Fruit fly (Drosophila melanogaster) whole organism, embryonic: Measurements from ENCODE around the gene Roc1b.
A peak's percentile ranks its signal among the peaks of the same experiment; 100 is the strongest.

Experiments
- B-H2 ChIP-seq: fragments of 200-800 bp; sonication (Bioruptor generic); optimal IDR thresholded peaks from 2 replicates; lab custom pipeline; 2018; ENCODE audit warnings: missing biosample characterization, mild to moderate bottlenecking, missing genetic modification characterization
- Bdp1 ChIP-seq: fragments of 200-800 bp; sonication (Bioruptor generic); optimal IDR thresholded peaks from 3 replicates; lab custom pipeline; 2016; ENCODE audit warnings: missing biosample characterization, missing genetic modification characterization
- Blimp-1 ChIP-seq: fragments of 200-800 bp; sonication (Bioruptor generic); optimal IDR thresholded peaks from 3 replicates; lab custom pipeline; 2018; ENCODE audit warnings: missing biosample characterization, missing genetic modification characterization, mild to moderate bottlenecking, moderate library complexity, missing genetic modification reagents
- CG10267 ChIP-seq: fragments of 200-800 bp; sonication (Bioruptor generic); optimal IDR thresholded peaks from 2 replicates; lab custom pipeline; 2018; ENCODE audit warnings: missing biosample characterization, mild to moderate bottlenecking, missing genetic modification characterization, moderate library complexity
- CG10462 ChIP-seq: fragments of 200-800 bp; sonication (Bioruptor generic); optimal IDR thresholded peaks from 2 replicates; lab custom pipeline; 2016; ENCODE audit warnings: missing biosample characterization, missing genetic modification characterization
- CG10543 ChIP-seq: fragments of 200-800 bp; sonication (Bioruptor generic); optimal IDR thresholded peaks from 3 replicates; lab custom pipeline; 2017; ENCODE audit warnings: missing biosample characterization, mild to moderate bottlenecking, missing genetic modification characterization, moderate library complexity
- CG11398 ChIP-seq: fragments of 200-800 bp; sonication (Bioruptor generic); optimal IDR thresholded peaks from 2 replicates; lab custom pipeline; 2016; ENCODE audit warnings: missing biosample characterization, missing genetic modification characterization
- CG13775 ChIP-seq: fragments of 200-800 bp; sonication (Bioruptor generic); optimal IDR thresholded peaks from 3 replicates; lab custom pipeline; 2017; ENCODE audit warnings: missing biosample characterization, mild to moderate bottlenecking, missing genetic modification characterization
- CG14860 ChIP-seq: fragments of 200-800 bp; sonication (Bioruptor generic); IDR thresholded peaks from 3 replicates; pipeline ENCODE4 v1.3.6; 2022; ENCODE audit warnings: missing biosample characterization, missing genetic modification characterization; ENCODE audit not compliant: partially characterized antibody
- CG15269 ChIP-seq: fragments of 200-800 bp; sonication (Bioruptor generic); optimal IDR thresholded peaks from 2 replicates; lab custom pipeline; 2018; ENCODE audit warnings: missing biosample characterization, mild to moderate bottlenecking, missing genetic modification characterization, moderate library complexity
- CG15696 ChIP-seq: fragments of 200-800 bp; sonication (Bioruptor generic); optimal IDR thresholded peaks from 2 replicates; lab custom pipeline; 2019; ENCODE audit warnings: missing biosample characterization, mild to moderate bottlenecking, missing genetic modification characterization, moderate library complexity
- CG17186 ChIP-seq: fragments of 200-800 bp; sonication (Bioruptor generic); optimal IDR thresholded peaks from 3 replicates; lab custom pipeline; 2017; ENCODE audit warnings: missing biosample characterization, missing genetic modification reagents, missing genetic modification characterization
- CG17361 ChIP-seq: fragments of 200-800 bp; sonication (Bioruptor generic); IDR thresholded peaks from 3 replicates; pipeline ENCODE4 v1.3.6; 2022; ENCODE audit warnings: missing biosample characterization, missing genetic modification characterization
- CG17829 ChIP-seq: fragments of 200-800 bp; optimal IDR thresholded peaks from 2 replicates; lab custom pipeline; 2019; ENCODE audit warnings: missing biosample characterization, mild to moderate bottlenecking, missing genetic modification characterization, moderate library complexity
- CG2202 ChIP-seq: fragments of 200-800 bp; sonication (Bioruptor generic); optimal IDR thresholded peaks from 2 replicates; lab custom pipeline; 2018; ENCODE audit warnings: missing biosample characterization, mild to moderate bottlenecking, missing genetic modification characterization
- CG2712 ChIP-seq: fragments of 200-800 bp; optimal IDR thresholded peaks from 3 replicates; lab custom pipeline; 2019; ENCODE audit warnings: missing biosample characterization, mild to moderate bottlenecking, missing genetic modification characterization, moderate library complexity
- CG2875 ChIP-seq: fragments of 200-800 bp; sonication (Bioruptor generic); optimal IDR thresholded peaks from 2 replicates; lab custom pipeline; 2017; ENCODE audit warnings: missing biosample characterization, mild to moderate bottlenecking, missing genetic modification characterization, missing genetic modification reagents
- CG34224 ChIP-seq: fragments of 200-800 bp; sonication (Bioruptor generic); IDR thresholded peaks from 3 replicates; pipeline ENCODE4 v1.3.6; 2022; ENCODE audit warnings: missing biosample characterization, missing genetic modification characterization; ENCODE audit not compliant: partially characterized antibody
- CG4854 ChIP-seq: fragments of 200-800 bp; sonication (Bioruptor generic); optimal IDR thresholded peaks from 2 replicates; lab custom pipeline; 2016; ENCODE audit warnings: missing biosample characterization, missing genetic modification characterization, inconsistent platforms
- CG7556 ChIP-seq: fragments of 200-800 bp; sonication (Bioruptor generic); optimal IDR thresholded peaks from 2 replicates; lab custom pipeline; 2017; ENCODE audit warnings: missing biosample characterization, mild to moderate bottlenecking, missing genetic modification characterization
- CG7839 ChIP-seq: fragments of 200-800 bp; sonication (Bioruptor generic); optimal IDR thresholded peaks from 3 replicates; lab custom pipeline; 2018; ENCODE audit warnings: missing biosample characterization, mild to moderate bottlenecking, missing genetic modification characterization, moderate library complexity
- CG8281 ChIP-seq: fragments of 200-800 bp; sonication (Bioruptor generic); optimal IDR thresholded peaks from 2 replicates; lab custom pipeline; 2018; ENCODE audit warnings: missing biosample characterization, mild to moderate bottlenecking, missing genetic modification characterization, moderate library complexity
- CG8359 ChIP-seq: fragments of 200-800 bp; sonication (Bioruptor generic); optimal IDR thresholded peaks from 2 replicates; lab custom pipeline; 2017; ENCODE audit warnings: missing biosample characterization, mild to moderate bottlenecking, missing genetic modification characterization, borderline replicate concordance
- CG8765 ChIP-seq: fragments of 200-800 bp; sonication (Bioruptor generic); IDR thresholded peaks from 2 replicates; pipeline ENCODE4 v1.3.6; 2022; ENCODE audit warnings: missing biosample characterization, missing genetic modification characterization
- CG9215 ChIP-seq: fragments of 200-800 bp; sonication (Bioruptor generic); IDR thresholded peaks from 2 replicates; pipeline ENCODE4 v1.3.6; 2022; ENCODE audit warnings: missing biosample characterization, missing genetic modification characterization
- CHES-1-like ChIP-seq: fragments of 200-800 bp; sonication (Bioruptor generic); optimal IDR thresholded peaks from 2 replicates; lab custom pipeline; 2016; ENCODE audit warnings: missing biosample characterization, missing genetic modification characterization
- Camta ChIP-seq: fragments of 200-800 bp; sonication (Bioruptor generic); optimal IDR thresholded peaks from 2 replicates; lab custom pipeline; 2016; ENCODE audit warnings: missing biosample characterization, missing genetic modification characterization
- Chrac-16 ChIP-seq: fragments of 200-800 bp; sonication (Bioruptor generic); optimal IDR thresholded peaks from 3 replicates; lab custom pipeline; 2016; ENCODE audit warnings: missing biosample characterization, missing genetic modification characterization
- D19A ChIP-seq: fragments of 200-800 bp; optimal IDR thresholded peaks from 3 replicates; lab custom pipeline; 2019; ENCODE audit warnings: missing biosample characterization, mild to moderate bottlenecking, missing genetic modification characterization, moderate library complexity
- HLH4C ChIP-seq: fragments of 200-800 bp; sonication (Bioruptor generic); IDR thresholded peaks from 3 replicates; pipeline ENCODE4 v1.3.6; 2022; ENCODE audit warnings: missing biosample characterization, missing genetic modification characterization; ENCODE audit not compliant: partially characterized antibody
- Hr78 ChIP-seq, 2 experiments: fragments of 200-800 bp in 1 of 2; fragments of >200 bp in 1 of 2; sonication (Bioruptor generic) in 1 of 2; optimal IDR thresholded peaks; 2 replicates each; lab custom pipeline; 2017 to 2019; ENCODE audit warnings: missing biosample characterization in 2 of 2, missing genetic modification characterization in 2 of 2, mild to moderate bottlenecking in 1 of 2, moderate library complexity in 1 of 2
- Stat92E ChIP-seq, 3 experiments: fragments of >200 bp in 2 of 3; fragments of 200-800 bp in 1 of 3; sonication (Bioruptor generic) in 1 of 3; optimal IDR thresholded peaks; 2 replicates each; lab custom pipeline; 2017 to 2019; ENCODE audit warnings: missing biosample characterization in 3 of 3, missing genetic modification characterization in 3 of 3, mild to moderate bottlenecking in 1 of 3, moderate library complexity in 1 of 3
- Xrp1 ChIP-seq: fragments of 200-800 bp; sonication (Bioruptor generic); IDR thresholded peaks from 2 replicates; pipeline ENCODE4 v1.3.6; 2022; ENCODE audit warnings: missing biosample characterization, missing genetic modification characterization
- az2 ChIP-seq: fragments of 200-800 bp; sonication (Bioruptor generic); optimal IDR thresholded peaks from 3 replicates; lab custom pipeline; 2016; ENCODE audit warnings: missing biosample characterization, missing genetic modification characterization
- cad ChIP-seq: fragments of >200 bp; optimal IDR thresholded peaks from 2 replicates; lab custom pipeline; 2017; ENCODE audit warnings: missing biosample characterization, missing genetic modification characterization
- chif ChIP-seq, 2 experiments: fragments of 200-800 bp; sonication (Bioruptor generic); optimal IDR thresholded peaks; 3 replicates each; lab custom pipeline; 2016; ENCODE audit warnings: missing biosample characterization in 2 of 2, missing genetic modification characterization in 2 of 2
- disco-r ChIP-seq: fragments of 200-800 bp; sonication (Bioruptor generic); optimal IDR thresholded peaks from 2 replicates; lab custom pipeline; 2016; ENCODE audit warnings: missing biosample characterization, missing genetic modification characterization
- dmrt99B ChIP-seq: fragments of 200-800 bp; sonication (Bioruptor generic); optimal IDR thresholded peaks from 2 replicates; lab custom pipeline; 2018; ENCODE audit warnings: missing biosample characterization, mild to moderate bottlenecking, missing genetic modification characterization, moderate library complexity
- en ChIP-seq: fragments of 200-800 bp; sonication (Bioruptor generic); optimal IDR thresholded peaks from 2 replicates; lab custom pipeline; 2016; ENCODE audit warnings: missing biosample characterization, missing genetic modification characterization
- fd102C ChIP-seq: fragments of 200-800 bp; sonication (Bioruptor generic); optimal IDR thresholded peaks from 2 replicates; lab custom pipeline; 2018; ENCODE audit warnings: missing biosample characterization, mild to moderate bottlenecking, missing genetic modification characterization, moderate library complexity
- fru ChIP-seq: fragments of >200 bp; optimal IDR thresholded peaks from 2 replicates; lab custom pipeline; 2017
- gem ChIP-seq: fragments of 200-800 bp; sonication (Bioruptor generic); optimal IDR thresholded peaks from 2 replicates; lab custom pipeline; 2019; ENCODE audit warnings: missing biosample characterization, mild to moderate bottlenecking, missing genetic modification characterization, moderate library complexity
- grn ChIP-seq: fragments of 200-800 bp; sonication (Bioruptor generic); optimal IDR thresholded peaks from 3 replicates; lab custom pipeline; 2017; ENCODE audit warnings: missing biosample characterization, missing genetic modification characterization
- hbn ChIP-seq: fragments of 200-800 bp; sonication (Bioruptor generic); IDR thresholded peaks from 2 replicates; pipeline ENCODE4 v1.3.6; 2022; ENCODE audit warnings: missing biosample characterization, missing genetic modification characterization; ENCODE audit not compliant: partially characterized antibody
- sc ChIP-seq, 3 experiments: fragments of >200 bp in 2 of 3; fragments of 200-800 bp in 1 of 3; sonication (Bioruptor generic) in 1 of 3; optimal IDR thresholded peaks; 2 replicates in 2 of 3; 3 replicates in 1 of 3; lab custom pipeline; 2017; ENCODE audit warnings: mild to moderate bottlenecking in 1 of 3, missing biosample characterization in 1 of 3, missing genetic modification characterization in 1 of 3, missing genetic modification reagents in 1 of 3
- sim ChIP-seq: fragments of 200-800 bp; sonication (Bioruptor generic); IDR thresholded peaks from 2 replicates; pipeline ENCODE4 v1.3.6; 2022; ENCODE audit warnings: missing biosample characterization, missing genetic modification characterization
- zen ChIP-seq: fragments of 200-800 bp; sonication (Bioruptor generic); optimal IDR thresholded peaks from 3 replicates; lab custom pipeline; 2018; ENCODE audit warnings: missing biosample characterization, mild to moderate bottlenecking, missing genetic modification characterization, moderate library complexity
- zf30C ChIP-seq: fragments of 200-800 bp; sonication (Bioruptor generic); optimal IDR thresholded peaks from 3 replicates; lab custom pipeline; 2018; ENCODE audit warnings: missing biosample characterization, mild to moderate bottlenecking, missing genetic modification characterization

Gene Roc1b

dm6 chr3L:380886-381546 is 23.2 kb downstream of the Roc1b start (continued):
- TF ChIP-seq fd102C (GFP tag; lab: Kevin White, UChicago), result peak; percentile 39
- no peak for TF ChIP-seq CG11398 (GFP tag; lab: Kevin White, UChicago)
- peak; percentile 64 for TF ChIP-seq cad
- no peak for TF ChIP-seq fru (lab: Kevin White, UChicago)
- TF ChIP-seq sim (GFP tag; lab: Robert Waterston, UW), result no peak
- TF ChIP-seq CG8281 (tag; lab: Kevin White, UChicago), result no peak
- TF ChIP-seq en (GFP tag; lab: Kevin White, UChicago), result no peak
- TF ChIP-seq dmrt99B (tag; lab: Kevin White, UChicago), result peak; percentile 16
- peak; percentile 19 for TF ChIP-seq az2 (GFP tag; lab: Kevin White, UChicago)
- no peak for TF ChIP-seq CG13775 (GFP tag; lab: Kevin White, UChicago)
- TF ChIP-seq CG9215 (GFP tag; lab: Robert Waterston, UW), result no peak
- no peak for TF ChIP-seq CG7556 (GFP tag; lab: Kevin White, UChicago)
- TF ChIP-seq sc (optimal IDR thresholded peaks at IDR 0.05; lab: Kevin White, UChicago), result no peak
- peak; percentile 7 for TF ChIP-seq sc (GFP tag; optimal IDR thresholded peaks at IDR 0.05; lab: Kevin White, UChicago)
- no peak for TF ChIP-seq CG34224 (GFP tag; lab: Robert Waterston, UW)
- TF ChIP-seq Blimp-1 (GFP tag; lab: Kevin White, UChicago), result peak; percentile 42
- TF ChIP-seq Xrp1 (GFP tag; lab: Robert Waterston, UW), result peak; percentile 71
- peak; percentile 30 for TF ChIP-seq CG2202 (tag; lab: Kevin White, UChicago)
- peak; percentile 32 for TF ChIP-seq CG7839 (tag; lab: Kevin White, UChicago)
- no peak for TF ChIP-seq B-H2 (GFP tag; lab: Kevin White, UChicago)
- TF ChIP-seq hbn (GFP tag; lab: Robert Waterston, UW), result no peak
- no peak for TF ChIP-seq HLH4C (GFP tag; lab: Robert Waterston, UW)
- no peak for TF ChIP-seq CG8765 (GFP tag; lab: Robert Waterston, UW)
- TF ChIP-seq CG17186, result no peak
- TF ChIP-seq CG4854 (GFP tag; lab: Kevin White, UChicago), result no peak
- TF ChIP-seq Camta (GFP tag; lab: Kevin White, UChicago), result no peak
- TF ChIP-seq grn (GFP tag; lab: Kevin White, UChicago), result peak; percentile 67
- no peak for TF ChIP-seq CG2875 (GFP tag; lab: Kevin White, UChicago)
- peak; percentile 64 for TF ChIP-seq CG15696 (tag; lab: Kevin White, UChicago)
- TF ChIP-seq CG8359 (GFP tag; lab: Kevin White, UChicago), result peak; percentile 0
- TF ChIP-seq CG17361 (GFP tag; lab: Robert Waterston, UW), result peak; percentile 50; the same call in 2 of the 3 replicates
- no peak for TF ChIP-seq CG14860 (GFP tag; lab: Robert Waterston, UW)
- TF ChIP-seq zen, result peak; percentile 50
- TF ChIP-seq zf30C, result peak; percentile 69
- TF ChIP-seq CG10543 (GFP tag; lab: Kevin White, UChicago), result no peak
- peak; percentile 14 for TF ChIP-seq D19A
- TF ChIP-seq CG15269 (tag; lab: Kevin White, UChicago), result no peak
- peak; percentile 64 for TF ChIP-seq CG17829
- no peak for TF ChIP-seq disco-r
- peak; percentile 65 for TF ChIP-seq gem (tag; lab: Kevin White, UChicago)
- no peak for TF ChIP-seq CG10462
- TF ChIP-seq CG2712 (tag; lab: Kevin White, UChicago), result peak; percentile 70
- peak in 1 of 2 experiments; percentile 23 for TF ChIP-seq chif (GFP tag; optimal IDR thresholded peaks at IDR 0.05; lab: Kevin White, UChicago)
- TF ChIP-seq Chrac-16 (GFP tag; lab: Kevin White, UChicago), result peak; percentile 17
- TF ChIP-seq CHES-1-like, result no peak
- peak in 1 of 3 experiments; percentile 15 for TF ChIP-seq Stat92E (GFP tag; optimal IDR thresholded peaks at IDR 0.05; lab: Kevin White, UChicago)
- TF ChIP-seq Hr78 (GFP tag; optimal IDR thresholded peaks at IDR 0.05; lab: Kevin White, UChicago), result no peak
- TF ChIP-seq CG10267 (tag; lab: Kevin White, UChicago), result peak; percentile 53
- TF ChIP-seq Bdp1, result no peak
